Worm (Caenorhabditis elegans) whole organism, L4 larva: ENCODE measurements around the gene F54H12.2.
"Not testable (repeated sequence)": the region's sequence is repeated elsewhere in the genome, so short reads cannot be mapped to it uniquely, and the experiment has no call there.

Source experiments
- R02D3.7 ChIP-seq: fragments of 150-350 bp; sonication (generic microtip); optimal IDR thresholded peaks from 3 replicates; lab custom pipeline; 2014; ENCODE audit warnings: missing biosample characterization, missing genetic modification characterization
- T26A8.4 ChIP-seq: fragments of 200-800 bp; sonication (Bioruptor generic); IDR thresholded peaks from 2 replicates; pipeline ENCODE4 v1.3.6; 2022; ENCODE audit warnings: missing genetic modification characterization, missing compliant biosample characterization
- Y5F2A.4 ChIP-seq: fragments of 200-800 bp; sonication (Bioruptor generic); optimal IDR thresholded peaks from 2 replicates; lab custom pipeline; 2018; ENCODE audit warnings: mild to moderate bottlenecking, missing genetic modification characterization, missing compliant biosample characterization
- arid-1 ChIP-seq: fragments of 200-800 bp; sonication (Bioruptor generic); conservative IDR thresholded peaks from 2 replicates; pipeline ENCODE4 v1.3.6; 2022; ENCODE audit warnings: missing genetic modification reagents, missing genetic modification characterization, missing compliant biosample characterization
- daf-12 ChIP-seq: fragments of 150-350 bp; optimal IDR thresholded peaks from 2 replicates; lab custom pipeline; 2014; ENCODE audit warnings: missing biosample characterization, missing genetic modification reagents, missing genetic modification characterization
- daf-16 ChIP-seq, 3 experiments: sonication (generic microtip); optimal IDR thresholded peaks; 2 replicates each; lab custom pipeline; 2016 to 2017; ENCODE audit warnings: missing genetic modification characterization in 3 of 3, missing genetic modification reagents in 3 of 3, mild to moderate bottlenecking in 2 of 3, missing compliant biosample characterization in 2 of 3, missing biosample characterization in 1 of 3, moderate library complexity in 1 of 3
- dmd-9 ChIP-seq: fragments of 200-800 bp; sonication (Bioruptor generic); IDR thresholded peaks from 2 replicates; pipeline ENCODE4 v1.3.6; 2022; ENCODE audit warnings: missing genetic modification reagents, missing genetic modification characterization, missing compliant biosample characterization
- dve-1 ChIP-seq: sonication (generic microtip); optimal IDR thresholded peaks from 2 replicates; lab custom pipeline; 2017; ENCODE audit warnings: antibody characterized with exemption, mild to moderate bottlenecking, missing genetic modification characterization, missing compliant biosample characterization; ENCODE audit not compliant: insufficient read depth
- egl-43 ChIP-seq: fragments of 200-800 bp; sonication (Bioruptor generic); IDR thresholded peaks from 2 replicates; pipeline ENCODE4 v1.3.6; 2022; ENCODE audit warnings: missing genetic modification reagents, missing genetic modification characterization, missing compliant biosample characterization
- hif-1 ChIP-seq, 2 experiments: sonication (generic microtip); optimal IDR thresholded peaks; 2 replicates each; lab custom pipeline; 2016 to 2017; ENCODE audit warnings: missing compliant biosample characterization in 2 of 2, missing genetic modification characterization in 2 of 2, missing genetic modification reagents in 2 of 2, missing genotype in 2 of 2, mild to moderate bottlenecking in 1 of 2
- hlh-30 ChIP-seq: sonication (generic microtip); optimal IDR thresholded peaks from 2 replicates; lab custom pipeline; 2017; ENCODE audit warnings: antibody characterized with exemption, mild to moderate bottlenecking, missing genetic modification characterization, missing compliant biosample characterization; ENCODE audit not compliant: insufficient read depth
- lim-7 ChIP-seq: fragments of 200-800 bp; sonication (Bioruptor generic); IDR thresholded peaks from 2 replicates; pipeline ENCODE4 v1.3.6; 2022; ENCODE audit warnings: missing genetic modification characterization, missing compliant biosample characterization
- lin-1 ChIP-seq: fragments of 200-800 bp; sonication (Bioruptor generic); IDR thresholded peaks from 2 replicates; pipeline ENCODE4 v1.3.6; 2022; ENCODE audit warnings: missing genetic modification reagents, missing genetic modification characterization, missing compliant biosample characterization
- lin-38 ChIP-seq: fragments of 200-800 bp; sonication (Bioruptor generic); IDR thresholded peaks from 2 replicates; pipeline ENCODE4 v1.3.6; 2022; ENCODE audit warnings: missing genetic modification reagents, missing genetic modification characterization, missing compliant biosample characterization
- lin-39 ChIP-seq: fragments of 150-350 bp; optimal IDR thresholded peaks from 2 replicates; lab custom pipeline; 2014; ENCODE audit warnings: missing biosample characterization, missing genetic modification reagents, missing genetic modification characterization
- lsy-2 ChIP-seq, 2 experiments: fragments of 150-350 bp in 1 of 2; sonication (generic microtip) in 1 of 2; optimal IDR thresholded peaks; 2 replicates each; lab custom pipeline; 2014 to 2017; ENCODE audit warnings: missing biosample characterization in 2 of 2, missing genetic modification characterization in 2 of 2
- mxl-3 ChIP-seq: fragments of 200-800 bp; sonication (Bioruptor generic); optimal IDR thresholded peaks from 2 replicates; lab custom pipeline; 2018; ENCODE audit warnings: mild to moderate bottlenecking, missing genetic modification characterization, missing compliant biosample characterization
- nhr-111 ChIP-seq: fragments of 200-800 bp; sonication (Bioruptor generic); optimal IDR thresholded peaks from 2 replicates; lab custom pipeline; 2018; ENCODE audit warnings: mild to moderate bottlenecking, missing genetic modification characterization, missing compliant biosample characterization
- nhr-42 ChIP-seq: fragments of 200-800 bp; sonication (Bioruptor generic); IDR thresholded peaks from 2 replicates; pipeline ENCODE4 v1.3.6; 2022; ENCODE audit warnings: missing genetic modification characterization, missing compliant biosample characterization
- pqm-1 ChIP-seq: sonication (generic microtip); optimal IDR thresholded peaks from 2 replicates; lab custom pipeline; 2017; ENCODE audit warnings: missing biosample characterization, missing genetic modification characterization
- sdz-12 ChIP-seq: fragments of 200-800 bp; sonication (Bioruptor generic); optimal IDR thresholded peaks from 2 replicates; lab custom pipeline; 2018; ENCODE audit warnings: mild to moderate bottlenecking, missing genetic modification characterization, missing compliant biosample characterization
- spr-1 ChIP-seq: sonication (generic microtip); optimal IDR thresholded peaks from 2 replicates; lab custom pipeline; 2016; ENCODE audit warnings: mild to moderate bottlenecking, missing genetic modification characterization, missing compliant biosample characterization
- tra-1 ChIP-seq: fragments of 200-800 bp; sonication (Bioruptor generic); IDR thresholded peaks from 2 replicates; pipeline ENCODE4 v1.3.6; 2022; ENCODE audit warnings: missing genetic modification reagents, missing genetic modification characterization, missing compliant biosample characterization
- unc-39 ChIP-seq: sonication (generic microtip); optimal IDR thresholded peaks from 2 replicates; lab custom pipeline; 2017; ENCODE audit warnings: missing biosample characterization, missing genetic modification characterization
- vab-7 ChIP-seq: fragments of 200-800 bp; sonication (Bioruptor generic); IDR thresholded peaks from 2 replicates; pipeline ENCODE4 v1.3.6; 2022; ENCODE audit warnings: missing genetic modification reagents, missing genetic modification characterization, missing compliant biosample characterization
- zag-1 ChIP-seq: fragments of 150-350 bp; optimal IDR thresholded peaks from 2 replicates; lab custom pipeline; 2014; ENCODE audit warnings: missing biosample characterization, missing genetic modification characterization
- zfp-2 ChIP-seq: sonication (generic microtip); optimal IDR thresholded peaks from 2 replicates; lab custom pipeline; 2016; ENCODE audit warnings: mild to moderate bottlenecking, missing genetic modification characterization, missing compliant biosample characterization

F54H12.2 gene

ce11 chrIII:7953688-7954313, 10.6 kb upstream of the F54H12.2 start (continued):
- TF ChIP-seq egl-43 = peak; percentile 77

ce11 chrIII:7956965-7957364, 7.4 kb upstream of the F54H12.2 start, which contains the start of gene C29E4.9:
Gene C29E4.9, minus strand, starts transcription at chrIII:7957065.
- TF ChIP-seq vab-7 (no peak), pqm-1 (no peak), hif-1 (tag; optimal IDR thresholded peaks at IDR 0.05; lab: Kevin White, UChicago) (no peak), T26A8.4 (GFP tag; lab: Robert Waterston, UW) (no peak), Y5F2A.4 (GFP tag; lab: Kevin White, UChicago) (no peak), R02D3.7 (tag; lab: Kevin White, UChicago) (no peak), mxl-3 (GFP tag; lab: Kevin White, UChicago) (no peak), nhr-111 (no peak), dmd-9 (GFP tag; lab: Robert Waterston, UW) (no peak), tra-1 (no peak), lin-39 (tag; lab: Kevin White, UChicago) (no peak), nhr-42 (GFP tag; lab: Robert Waterston, UW) (no peak), unc-39 (tag; lab: Kevin White, UChicago) (no peak), zfp-2 (no peak), sdz-12 (GFP tag; lab: Kevin White, UChicago) (no peak)

ce11 chrIII:7958085-7958484, 6.3 kb upstream of the F54H12.2 start, which contains the start of gene C29E4.11:
Gene C29E4.11, minus strand, starts transcription at chrIII:7958114.
- TF ChIP-seq dve-1 (tag; lab: Kevin White, UChicago) (peak; percentile 15), daf-12 (no peak), zag-1 (tag; lab: Kevin White, UChicago) (no peak), lsy-2 (tag; optimal IDR thresholded peaks at IDR 0.05; lab: Kevin White, UChicago) (peak in 1 of 2 experiments; percentile 41), hlh-30 (tag; lab: Kevin White, UChicago) (peak; percentile 5)

DNA sequence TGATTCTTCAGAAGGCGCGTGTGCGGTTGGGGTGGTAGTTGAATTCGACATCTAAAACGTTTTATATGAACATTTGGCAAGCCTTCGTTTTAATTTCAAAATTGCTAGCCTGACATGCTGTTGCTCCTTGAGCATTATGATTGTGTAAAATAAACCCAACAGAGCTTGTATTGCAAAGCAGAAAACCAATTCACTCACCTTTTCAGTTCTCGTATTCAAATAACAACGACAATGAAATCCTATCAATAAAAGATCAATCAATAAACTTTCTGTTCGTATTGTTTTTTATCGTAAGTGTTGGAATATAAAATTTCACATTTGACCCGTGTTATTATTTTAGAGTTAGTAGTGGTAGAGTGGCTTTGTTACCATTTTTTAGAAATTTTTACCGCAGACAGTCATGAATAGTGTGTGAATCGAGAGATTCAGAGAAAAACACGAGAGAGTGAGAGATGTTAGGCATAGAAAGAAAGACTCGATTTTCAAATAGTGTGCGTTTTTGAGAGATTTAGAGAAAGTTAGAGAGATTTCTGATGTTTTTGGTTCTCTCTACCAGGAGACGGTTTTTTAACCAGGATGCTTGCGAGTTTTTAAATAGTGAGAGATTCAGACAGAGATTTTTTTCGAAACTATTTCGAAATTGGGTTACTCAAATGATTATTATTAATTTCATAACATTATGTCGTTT, 5.3 kb upstream of the F54H12.2 start, which contains the start of gene F54H12.10:
Gene F54H12.10, minus strand, starts transcription at position 51 of the 688 bp plus-strand sequence.
- TF ChIP-seq lin-38 (GFP tag; lab: Robert Waterston, UW) (peak; percentile 54), arid-1 (peak; percentile 24; the same call in 1 of the 2 replicates), lin-1 (GFP tag; lab: Robert Waterston, UW) (0 out of 2 replicates have a peak, but pooled peaks have one; percentile 44)

ce11 chrIII:7962641-7963040, 1.7 kb upstream of the F54H12.2 start, which contains the start of gene F54H12.4:
Gene F54H12.4, minus strand, starts transcription at chrIII:7962741.
- TF ChIP-seq lim-7 (GFP tag; lab: Robert Waterston, UW); spr-1 (tag; lab: Kevin White, UChicago); daf-16 (GFP tag; optimal IDR thresholded peaks at IDR 0.05; lab: Kevin White, UChicago); daf-16 (tag; optimal IDR thresholded peaks at IDR 0.05; lab: Kevin White, UChicago): not testable (repeated sequence)
